Fruit fly (Drosophila melanogaster) whole organism, embryonic: ENCODE results near the gene CG43135.
A peak's percentile ranks its signal among the peaks of the same experiment; 100 is the strongest.

ENCODE experiments used
- CG11247 ChIP-seq: fragments of 200-800 bp; sonication (Bioruptor generic); IDR thresholded peaks from 2 replicates; pipeline ENCODE4 v1.3.6; 2022; ENCODE audit warnings: missing biosample characterization, missing genetic modification characterization
- CG13123 ChIP-seq: fragments of 200-800 bp; sonication (Bioruptor generic); optimal IDR thresholded peaks from 2 replicates; lab custom pipeline; 2016; ENCODE audit warnings: missing biosample characterization, missing genetic modification characterization
- CG14050 ChIP-seq: fragments of 200-800 bp; sonication (Bioruptor generic); IDR thresholded peaks from 3 replicates; pipeline ENCODE4 v1.3.6; 2022; ENCODE audit warnings: missing biosample characterization, missing genetic modification characterization
- CG14667 ChIP-seq: fragments of 200-800 bp; sonication (Bioruptor generic); IDR thresholded peaks from 2 replicates; pipeline ENCODE4 v1.3.6; 2022; ENCODE audit warnings: missing biosample characterization, missing genetic modification characterization
- CG15601 ChIP-seq: fragments of 200-800 bp; sonication (Bioruptor generic); optimal IDR thresholded peaks from 3 replicates; lab custom pipeline; 2019; ENCODE audit warnings: missing biosample characterization, mild to moderate bottlenecking, missing genetic modification characterization, moderate library complexity
- CG17802 ChIP-seq: fragments of 200-800 bp; sonication (Bioruptor generic); optimal IDR thresholded peaks from 2 replicates; lab custom pipeline; 2018; ENCODE audit warnings: missing biosample characterization, mild to moderate bottlenecking, missing genetic modification characterization, moderate library complexity
- CG1832 ChIP-seq: fragments of 200-800 bp; sonication (Bioruptor generic); optimal IDR thresholded peaks from 2 replicates; lab custom pipeline; 2017; ENCODE audit warnings: missing biosample characterization, mild to moderate bottlenecking, missing genetic modification characterization, inconsistent platforms
- CG18476 ChIP-seq: fragments of 200-800 bp; sonication (Bioruptor generic); optimal IDR thresholded peaks from 2 replicates; lab custom pipeline; 2016; ENCODE audit warnings: missing biosample characterization, mild to moderate bottlenecking, missing genetic modification characterization
- CG2199 ChIP-seq: fragments of 200-800 bp; sonication (Bioruptor generic); IDR thresholded peaks from 3 replicates; pipeline ENCODE4 v1.3.6; 2022; ENCODE audit warnings: missing biosample characterization, missing genetic modification characterization
- CG2875 ChIP-seq: fragments of 200-800 bp; sonication (Bioruptor generic); optimal IDR thresholded peaks from 2 replicates; lab custom pipeline; 2017; ENCODE audit warnings: missing biosample characterization, mild to moderate bottlenecking, missing genetic modification characterization, missing genetic modification reagents
- CG32772 ChIP-seq: fragments of 200-800 bp; sonication (Bioruptor generic); IDR thresholded peaks from 2 replicates; pipeline ENCODE4 v1.3.6; 2022; ENCODE audit warnings: missing biosample characterization, missing genetic modification characterization
- CG6765 ChIP-seq: fragments of 200-800 bp; sonication (Bioruptor generic); optimal IDR thresholded peaks from 3 replicates; lab custom pipeline; 2017; ENCODE audit warnings: missing biosample characterization, mild to moderate bottlenecking, missing genetic modification characterization
- CG8478 ChIP-seq: fragments of >200 bp; optimal IDR thresholded peaks from 2 replicates; lab custom pipeline; 2018
- CG9817 ChIP-seq: fragments of 200-800 bp; sonication (Bioruptor generic); optimal IDR thresholded peaks from 2 replicates; lab custom pipeline; 2018; ENCODE audit warnings: missing biosample characterization, mild to moderate bottlenecking, missing genetic modification characterization, moderate library complexity
- CTCF ChIP-seq: fragments of 200-800 bp; sonication (Bioruptor generic); optimal IDR thresholded peaks from 2 replicates; lab custom pipeline; 2017; ENCODE audit warnings: missing biosample characterization, mild to moderate bottlenecking, missing genetic modification characterization, moderate library complexity
- CoRest ChIP-seq: fragments of 200-800 bp; sonication (Bioruptor generic); optimal IDR thresholded peaks from 3 replicates; lab custom pipeline; 2018; ENCODE audit warnings: missing biosample characterization, mild to moderate bottlenecking, missing genetic modification characterization, moderate library complexity
- Dip3 ChIP-seq: fragments of 200-800 bp; sonication (Bioruptor generic); optimal IDR thresholded peaks from 3 replicates; lab custom pipeline; 2016; ENCODE audit warnings: missing biosample characterization, missing genetic modification characterization
- Dll ChIP-seq: fragments of 200-800 bp; sonication (Bioruptor generic); IDR thresholded peaks from 4 replicates; pipeline ENCODE4 v1.3.6; 2022; ENCODE audit warnings: missing biosample characterization, missing genetic modification characterization; ENCODE audit not compliant: partially characterized antibody
- Dp ChIP-seq: fragments of 200-800 bp; sonication (Bioruptor generic); optimal IDR thresholded peaks from 2 replicates; lab custom pipeline; 2018; ENCODE audit warnings: missing biosample characterization, mild to moderate bottlenecking, missing genetic modification characterization, moderate library complexity
- Ets65A ChIP-seq: fragments of 200-800 bp; sonication (Bioruptor generic); peaks from one replicate; lab custom pipeline; 2016; ENCODE audit warnings: missing biosample characterization, missing genetic modification characterization
- NK7.1 ChIP-seq: fragments of 200-800 bp; sonication (Bioruptor generic); optimal IDR thresholded peaks from 3 replicates; lab custom pipeline; 2016; ENCODE audit warnings: missing biosample characterization, missing genetic modification characterization
- Spps ChIP-seq: fragments of 200-800 bp; sonication (Bioruptor generic); optimal IDR thresholded peaks from 2 replicates; lab custom pipeline; 2018; ENCODE audit warnings: missing biosample characterization, mild to moderate bottlenecking, missing genetic modification characterization
- TFAM ChIP-seq: fragments of 200-800 bp; sonication (Bioruptor generic); optimal IDR thresholded peaks from 2 replicates; lab custom pipeline; 2017; ENCODE audit warnings: missing biosample characterization, missing genetic modification characterization, inconsistent platforms
- bbx ChIP-seq: fragments of 200-800 bp; sonication (Bioruptor generic); IDR thresholded peaks from 2 replicates; pipeline ENCODE4 v1.3.6; 2022; ENCODE audit warnings: missing biosample characterization, missing genetic modification characterization; ENCODE audit not compliant: partially characterized antibody
- bigmax ChIP-seq: fragments of 200-800 bp; sonication (Bioruptor generic); optimal IDR thresholded peaks from 2 replicates; lab custom pipeline; 2018; ENCODE audit warnings: missing biosample characterization, mild to moderate bottlenecking, missing genetic modification characterization
- bsh ChIP-seq, 2 experiments: fragments of 200-800 bp; sonication (Bioruptor generic); optimal IDR thresholded peaks; 2 replicates each; lab custom pipeline; 2017 to 2018; ENCODE audit warnings: mild to moderate bottlenecking in 2 of 2, missing biosample characterization in 2 of 2, missing genetic modification characterization in 2 of 2, moderate library complexity in 1 of 2
- esg ChIP-seq: fragments of 200-800 bp; sonication (Bioruptor generic); conservative IDR thresholded peaks from 2 replicates; pipeline ENCODE4 v1.3.6; 2022; ENCODE audit warnings: missing biosample characterization, missing genetic modification characterization
- fd96Cb ChIP-seq: fragments of 200-800 bp; sonication (Bioruptor generic); optimal IDR thresholded peaks from 2 replicates; lab custom pipeline; 2018; ENCODE audit warnings: missing biosample characterization, mild to moderate bottlenecking, missing genetic modification characterization, moderate library complexity
- ind ChIP-seq: fragments of 200-800 bp; sonication (Bioruptor generic); optimal IDR thresholded peaks from 3 replicates; lab custom pipeline; 2016; ENCODE audit warnings: missing biosample characterization, missing genetic modification characterization
- insv ChIP-seq, 2 experiments: fragments of 200-800 bp; sonication (Bioruptor generic); optimal IDR thresholded peaks; 3 replicates each; lab custom pipeline; 2016 to 2018; ENCODE audit warnings: missing biosample characterization in 2 of 2, missing genetic modification characterization in 2 of 2
- ken ChIP-seq: fragments of 200-800 bp; sonication (Bioruptor generic); IDR thresholded peaks from 3 replicates; pipeline ENCODE4 v1.3.6; 2022; ENCODE audit warnings: missing biosample characterization, missing genetic modification characterization
- kni ChIP-seq: fragments of 200-800 bp; sonication (Bioruptor generic); optimal IDR thresholded peaks from 3 replicates; lab custom pipeline; 2017; ENCODE audit warnings: mild to moderate bottlenecking, missing biosample characterization, missing genetic modification reagents, missing genetic modification characterization
- knrl ChIP-seq: fragments of 200-800 bp; sonication (Bioruptor generic); IDR thresholded peaks from 3 replicates; pipeline ENCODE4 v1.3.6; 2022; ENCODE audit warnings: missing biosample characterization, missing genetic modification characterization; ENCODE audit not compliant: partially characterized antibody
- nom ChIP-seq: fragments of 200-800 bp; sonication (Bioruptor generic); optimal IDR thresholded peaks from 2 replicates; lab custom pipeline; 2017; ENCODE audit warnings: missing biosample characterization, missing genetic modification characterization, mild to moderate bottlenecking, moderate library complexity, missing genetic modification reagents
- pros ChIP-seq: fragments of 200-800 bp; sonication (Bioruptor generic); optimal IDR thresholded peaks from 3 replicates; lab custom pipeline; 2019; ENCODE audit warnings: missing biosample characterization, mild to moderate bottlenecking, missing genetic modification characterization, moderate library complexity
- pum ChIP-seq: fragments of 200-800 bp; sonication (Bioruptor generic); optimal IDR thresholded peaks from 2 replicates; lab custom pipeline; 2016; ENCODE audit warnings: missing biosample characterization, missing genetic modification characterization
- slou ChIP-seq: fragments of 200-800 bp; sonication (Bioruptor generic); optimal IDR thresholded peaks from 3 replicates; lab custom pipeline; 2016; ENCODE audit warnings: missing biosample characterization, missing genetic modification characterization
- slp2 ChIP-seq: fragments of 200-800 bp; sonication (Bioruptor generic); optimal IDR thresholded peaks from 2 replicates; lab custom pipeline; 2016; ENCODE audit warnings: missing biosample characterization, missing genetic modification characterization
- sqz ChIP-seq: fragments of 200-800 bp; sonication (Bioruptor generic); optimal IDR thresholded peaks from 3 replicates; lab custom pipeline; 2018; ENCODE audit warnings: missing biosample characterization, mild to moderate bottlenecking, missing genetic modification characterization
- tll ChIP-seq, 2 experiments: fragments of 200-800 bp in 1 of 2; fragments of >200 bp in 1 of 2; sonication (Bioruptor generic) in 1 of 2; optimal IDR thresholded peaks; 2 replicates each; lab custom pipeline; 2017 to 2019; ENCODE audit warnings: missing biosample characterization in 2 of 2, missing genetic modification characterization in 2 of 2, mild to moderate bottlenecking in 1 of 2, moderate library complexity in 1 of 2
- wdn ChIP-seq: fragments of 200-800 bp; sonication (Bioruptor generic); IDR thresholded peaks from 2 replicates; pipeline ENCODE4 v1.3.6; 2022; ENCODE audit warnings: missing biosample characterization, missing genetic modification characterization

CG43135 gene

dm6 chrX:4248077-4248476 is at the start of gene CG43135:
TSS of gene CG43135 (plus strand) at chrX:4248377.
- TF ChIP-seq CG2199 (GFP tag; lab: Robert Waterston, UW), result no peak
- no peak for TF ChIP-seq NK7.1 (GFP tag; lab: Kevin White, UChicago)
- TF ChIP-seq, all 482 proteins: peak for 0

dm6 chrX:4198769-4199168 is 49.4 kb upstream of the CG43135 start:
- TF ChIP-seq CG1832 (GFP tag; lab: Kevin White, UChicago) (no peak), bbx (GFP tag; lab: Robert Waterston, UW) (no peak), CG14050 (no peak), CG6765 (GFP tag; lab: Kevin White, UChicago) (no peak), Spps (no peak), slou (GFP tag; lab: Kevin White, UChicago) (no peak), kni (GFP tag; lab: Kevin White, UChicago) (peak; percentile 78), Dp (GFP tag; lab: Kevin White, UChicago) (no peak), CG8478 (lab: Kevin White, UChicago) (no peak), CG15601 (tag; lab: Kevin White, UChicago) (no peak), insv (GFP tag; optimal IDR thresholded peaks at IDR 0.05; lab: Kevin White, UChicago) (peak in 1 of 2 experiments; percentile 89), CG13123 (no peak), esg (GFP tag; lab: Robert Waterston, UW) (no peak), pum (no peak), CG2875 (GFP tag; lab: Kevin White, UChicago) (no peak), pros (GFP tag; lab: Kevin White, UChicago) (peak; percentile 23), bigmax (GFP tag; lab: Kevin White, UChicago) (peak; percentile 78), ind (GFP tag; lab: Kevin White, UChicago) (no peak)

dm6 chrX:4200612-4201011 is 47.6 kb upstream of the CG43135 start:
- TF ChIP-seq CG18476 (GFP tag; lab: Kevin White, UChicago) (no peak), slp2 (no peak), TFAM (no peak), CG17802 (tag; lab: Kevin White, UChicago) (no peak), CG9817 (tag; lab: Kevin White, UChicago) (no peak), bsh (GFP tag; optimal IDR thresholded peaks at IDR 0.05; lab: Kevin White, UChicago) (peak in 1 of 2 experiments; percentile 3), CTCF (GFP tag; lab: Kevin White, UChicago) (no peak), CG32772 (GFP tag; lab: Robert Waterston, UW) (peak; percentile 33; the same call in 1 of the 2 replicates), knrl (GFP tag; lab: Robert Waterston, UW) (no peak), CG14667 (GFP tag; lab: Robert Waterston, UW) (no peak), Dip3 (GFP tag; lab: Kevin White, UChicago) (no peak), sqz (GFP tag; lab: Kevin White, UChicago) (peak; percentile 15), Ets65A (GFP tag; lab: Kevin White, UChicago) (peak; percentile 12), Dll (GFP tag; lab: Robert Waterston, UW) (no peak), CG11247 (no peak), CoRest (tag; lab: Kevin White, UChicago) (no peak), tll (GFP tag; optimal IDR thresholded peaks at IDR 0.05; lab: Kevin White, UChicago) (no peak), ken (GFP tag; lab: Robert Waterston, UW) (no peak), pros (GFP tag; lab: Kevin White, UChicago) (peak; percentile 4), fd96Cb (tag; lab: Kevin White, UChicago) (no peak), nom (GFP tag; lab: Kevin White, UChicago) (peak; percentile 70), wdn (GFP tag; lab: Robert Waterston, UW) (no peak), CG1832 (GFP tag; lab: Kevin White, UChicago) (peak; percentile 24)
